Fruit fly (Drosophila melanogaster) whole organism, embryonic: ENCODE results near the gene CG7579.

ENCODE experiments used
- Antp ChIP-seq: fragments of 200-800 bp; sonication (Bioruptor generic); optimal IDR thresholded peaks from 3 replicates; lab custom pipeline; 2016; ENCODE audit warnings: missing biosample characterization, missing genetic modification characterization
- CG10267 ChIP-seq: fragments of 200-800 bp; sonication (Bioruptor generic); optimal IDR thresholded peaks from 2 replicates; lab custom pipeline; 2018; ENCODE audit warnings: missing biosample characterization, mild to moderate bottlenecking, missing genetic modification characterization, moderate library complexity
- CG10959 ChIP-seq: fragments of 200-800 bp; sonication (Bioruptor generic); IDR thresholded peaks from 2 replicates; pipeline ENCODE4 v1.3.6; 2022; ENCODE audit warnings: missing biosample characterization, missing genetic modification characterization
- CG10979 ChIP-seq: fragments of 200-800 bp; sonication (Bioruptor generic); optimal IDR thresholded peaks from 2 replicates; lab custom pipeline; 2018; ENCODE audit warnings: missing biosample characterization, mild to moderate bottlenecking, missing genetic modification characterization, moderate library complexity
- CG11695 ChIP-seq: fragments of 200-800 bp; sonication (Bioruptor generic); IDR thresholded peaks from 3 replicates; pipeline ENCODE4 v1.3.6; 2022; ENCODE audit warnings: missing biosample characterization, missing genetic modification characterization
- CG12155 ChIP-seq: fragments of 200-800 bp; sonication (Bioruptor generic); optimal IDR thresholded peaks from 3 replicates; lab custom pipeline; 2016; ENCODE audit warnings: missing biosample characterization, missing genetic modification characterization
- CG14441 ChIP-seq: fragments of 200-800 bp; sonication (Bioruptor generic); IDR thresholded peaks from 2 replicates; pipeline ENCODE4 v1.3.6; 2022; ENCODE audit warnings: missing biosample characterization, missing genetic modification characterization
- CG14965 ChIP-seq: fragments of 200-800 bp; sonication (Bioruptor generic); optimal IDR thresholded peaks from 2 replicates; lab custom pipeline; 2016; ENCODE audit warnings: missing biosample characterization, missing genetic modification characterization, borderline replicate concordance
- CG17612 ChIP-seq: fragments of 200-800 bp; sonication (Bioruptor generic); IDR thresholded peaks from 2 replicates; pipeline ENCODE4 v1.3.6; 2022; ENCODE audit warnings: missing biosample characterization, missing genetic modification characterization
- CG18619 ChIP-seq: fragments of 200-800 bp; sonication (Bioruptor generic); optimal IDR thresholded peaks from 3 replicates; lab custom pipeline; 2017; ENCODE audit warnings: missing biosample characterization, mild to moderate bottlenecking, missing genetic modification characterization
- CG18764 ChIP-seq: fragments of 200-800 bp; sonication (Bioruptor generic); optimal IDR thresholded peaks from 3 replicates; lab custom pipeline; 2016; ENCODE audit warnings: missing biosample characterization, missing genetic modification characterization
- CG30403 ChIP-seq: fragments of 200-800 bp; sonication (Bioruptor generic); optimal IDR thresholded peaks from 3 replicates; lab custom pipeline; 2016; ENCODE audit warnings: missing biosample characterization, missing genetic modification characterization
- CG3065 ChIP-seq: fragments of 200-800 bp; sonication (Bioruptor generic); optimal IDR thresholded peaks from 2 replicates; lab custom pipeline; 2016; ENCODE audit warnings: missing biosample characterization, missing genetic modification characterization
- CG31224 ChIP-seq: fragments of 200-800 bp; sonication (Bioruptor generic); IDR thresholded peaks from 2 replicates; pipeline ENCODE4 v1.3.6; 2022; ENCODE audit warnings: missing biosample characterization, missing genetic modification characterization
- CG31365 ChIP-seq: fragments of 200-800 bp; sonication (Bioruptor generic); optimal IDR thresholded peaks from 2 replicates; lab custom pipeline; 2018; ENCODE audit warnings: missing biosample characterization, mild to moderate bottlenecking, missing genetic modification characterization
- CG31441 ChIP-seq: fragments of 200-800 bp; sonication (Bioruptor generic); IDR thresholded peaks from 2 replicates; pipeline ENCODE4 v1.3.6; 2022; ENCODE audit warnings: missing biosample characterization, missing genetic modification characterization
- CG33213 ChIP-seq: fragments of 200-800 bp; sonication (Bioruptor generic); optimal IDR thresholded peaks from 3 replicates; lab custom pipeline; 2016; ENCODE audit warnings: missing biosample characterization, missing genetic modification characterization
- CG3726 ChIP-seq: fragments of 200-800 bp; sonication (Bioruptor generic); IDR thresholded peaks from 3 replicates; pipeline ENCODE4, ENCODE4 v1.3.6; 2022; ENCODE audit warnings: missing biosample characterization, missing genetic modification characterization
- CG6689 ChIP-seq: fragments of 200-800 bp; sonication (Bioruptor generic); IDR thresholded peaks from 2 replicates; pipeline ENCODE4 v1.3.6; 2022; ENCODE audit warnings: missing biosample characterization, missing genetic modification characterization
- CkIIα-i1 ChIP-seq: fragments of 200-800 bp; sonication (Bioruptor generic); IDR thresholded peaks from 2 replicates; pipeline ENCODE4 v1.3.6; 2022; ENCODE audit warnings: missing biosample characterization, missing genetic modification characterization
- Dek ChIP-seq: fragments of 200-800 bp; sonication (Bioruptor generic); optimal IDR thresholded peaks from 3 replicates; lab custom pipeline; 2019; ENCODE audit warnings: missing biosample characterization, mild to moderate bottlenecking, missing genetic modification characterization, moderate library complexity
- Dfd ChIP-seq, 2 experiments: fragments of >200 bp; optimal IDR thresholded peaks; 2 replicates each; lab custom pipeline; 2017; ENCODE audit warnings: missing biosample characterization in 2 of 2, missing genetic modification characterization in 2 of 2
- Dip2 ChIP-seq: fragments of 200-800 bp; sonication (Bioruptor generic); IDR thresholded peaks from 2 replicates; pipeline ENCODE4 v1.3.6; 2022; ENCODE audit warnings: missing biosample characterization, missing genetic modification characterization
- E2f1 ChIP-seq: fragments of 200-800 bp; sonication (Bioruptor generic); IDR thresholded peaks from 2 replicates; pipeline ENCODE4 v1.3.6; 2022; ENCODE audit warnings: missing biosample characterization, missing genetic modification characterization
- GATAe ChIP-seq: fragments of 200-800 bp; sonication (Bioruptor generic); conservative IDR thresholded peaks from 2 replicates; pipeline ENCODE4 v1.3.6; 2022; ENCODE audit warnings: missing biosample characterization, missing genetic modification characterization
- H2.0 ChIP-seq: fragments of 200-800 bp; sonication (Bioruptor generic); IDR thresholded peaks from 2 replicates; pipeline ENCODE4 v1.3.6; 2022; ENCODE audit warnings: missing biosample characterization, missing genetic modification characterization
- HLH4C ChIP-seq: fragments of 200-800 bp; sonication (Bioruptor generic); IDR thresholded peaks from 3 replicates; pipeline ENCODE4 v1.3.6; 2022; ENCODE audit warnings: missing biosample characterization, missing genetic modification characterization; ENCODE audit not compliant: partially characterized antibody
- Hey ChIP-seq: fragments of 200-800 bp; sonication (Bioruptor generic); optimal IDR thresholded peaks from 3 replicates; lab custom pipeline; 2018; ENCODE audit warnings: missing biosample characterization, mild to moderate bottlenecking, missing genetic modification characterization
- Hr78 ChIP-seq, 2 experiments: fragments of 200-800 bp in 1 of 2; fragments of >200 bp in 1 of 2; sonication (Bioruptor generic) in 1 of 2; optimal IDR thresholded peaks; 2 replicates each; lab custom pipeline; 2017 to 2019; ENCODE audit warnings: missing biosample characterization in 2 of 2, missing genetic modification characterization in 2 of 2, mild to moderate bottlenecking in 1 of 2, moderate library complexity in 1 of 2
- Mad ChIP-seq: fragments of 200-800 bp; sonication (Bioruptor generic); optimal IDR thresholded peaks from 2 replicates; lab custom pipeline; 2016; ENCODE audit warnings: missing biosample characterization, missing genetic modification characterization
- Meics ChIP-seq: fragments of 200-800 bp; sonication (Bioruptor generic); optimal IDR thresholded peaks from 2 replicates; lab custom pipeline; 2017; ENCODE audit warnings: missing biosample characterization, mild to moderate bottlenecking, missing genetic modification characterization
- NC2β ChIP-seq: fragments of 200-800 bp; sonication (Bioruptor generic); optimal IDR thresholded peaks from 2 replicates; lab custom pipeline; 2016; ENCODE audit warnings: missing biosample characterization, missing genetic modification characterization
- Poxn ChIP-seq: fragments of 200-800 bp; sonication (Bioruptor generic); IDR thresholded peaks from 2 replicates; pipeline ENCODE4 v1.3.6; 2022; ENCODE audit warnings: missing biosample characterization, missing genetic modification characterization
- Spps ChIP-seq: fragments of 200-800 bp; sonication (Bioruptor generic); optimal IDR thresholded peaks from 2 replicates; lab custom pipeline; 2018; ENCODE audit warnings: missing biosample characterization, mild to moderate bottlenecking, missing genetic modification characterization
- Sry-β ChIP-seq: fragments of 200-800 bp; sonication (Bioruptor generic); optimal IDR thresholded peaks from 2 replicates; lab custom pipeline; 2018; ENCODE audit warnings: missing biosample characterization, mild to moderate bottlenecking, missing genetic modification characterization, moderate library complexity
- Sry-δ ChIP-seq: fragments of 200-800 bp; sonication (Bioruptor generic); optimal IDR thresholded peaks from 2 replicates; lab custom pipeline; 2016; ENCODE audit warnings: missing biosample characterization, missing genetic modification characterization
- Stat92E ChIP-seq, 3 experiments: fragments of >200 bp in 2 of 3; fragments of 200-800 bp in 1 of 3; sonication (Bioruptor generic) in 1 of 3; optimal IDR thresholded peaks; 2 replicates each; lab custom pipeline; 2017 to 2019; ENCODE audit warnings: missing biosample characterization in 3 of 3, missing genetic modification characterization in 3 of 3, mild to moderate bottlenecking in 1 of 3, moderate library complexity in 1 of 3
- az2 ChIP-seq: fragments of 200-800 bp; sonication (Bioruptor generic); optimal IDR thresholded peaks from 3 replicates; lab custom pipeline; 2016; ENCODE audit warnings: missing biosample characterization, missing genetic modification characterization
- ems ChIP-seq: fragments of 200-800 bp; sonication (Bioruptor generic); optimal IDR thresholded peaks from 3 replicates; lab custom pipeline; 2016; ENCODE audit warnings: missing biosample characterization, missing genetic modification characterization
- fd64A ChIP-seq: fragments of 200-800 bp; sonication (Bioruptor generic); optimal IDR thresholded peaks from 3 replicates; lab custom pipeline; 2018; ENCODE audit warnings: missing biosample characterization, mild to moderate bottlenecking, missing genetic modification characterization
- fru ChIP-seq: fragments of >200 bp; optimal IDR thresholded peaks from 2 replicates; lab custom pipeline; 2017
- ham ChIP-seq: fragments of 200-800 bp; sonication (Bioruptor generic); IDR thresholded peaks from 2 replicates; pipeline ENCODE4 v1.3.6; 2022; ENCODE audit warnings: missing biosample characterization, missing genetic modification characterization
- kah ChIP-seq: fragments of 200-800 bp; sonication (Bioruptor generic); optimal IDR thresholded peaks from 2 replicates; lab custom pipeline; 2018; ENCODE audit warnings: missing biosample characterization, mild to moderate bottlenecking, missing genetic modification characterization
- kni ChIP-seq: fragments of 200-800 bp; sonication (Bioruptor generic); optimal IDR thresholded peaks from 3 replicates; lab custom pipeline; 2017; ENCODE audit warnings: mild to moderate bottlenecking, missing biosample characterization, missing genetic modification reagents, missing genetic modification characterization
- lab ChIP-seq: fragments of 200-800 bp; sonication (Bioruptor generic); optimal IDR thresholded peaks from 3 replicates; lab custom pipeline; 2017; ENCODE audit warnings: missing biosample characterization, missing genetic modification characterization, mild to moderate bottlenecking, moderate library complexity, missing genetic modification reagents
- shn ChIP-seq: fragments of 200-800 bp; sonication (Bioruptor generic); optimal IDR thresholded peaks from 3 replicates; lab custom pipeline; 2016; ENCODE audit warnings: missing biosample characterization, missing genetic modification characterization
- slbo ChIP-seq: fragments of 200-800 bp; sonication (Bioruptor generic); IDR thresholded peaks from 2 replicates; pipeline ENCODE4 v1.3.6; 2022; ENCODE audit warnings: missing biosample characterization, missing genetic modification characterization
- toy ChIP-seq: fragments of 200-800 bp; sonication (Bioruptor generic); IDR thresholded peaks from 2 replicates; pipeline ENCODE4 v1.3.6; 2022; ENCODE audit warnings: missing biosample characterization, missing genetic modification characterization
- trh ChIP-seq: fragments of 200-800 bp; sonication (Bioruptor generic); optimal IDR thresholded peaks from 2 replicates; lab custom pipeline; 2016; ENCODE audit warnings: missing biosample characterization, missing genetic modification characterization
- ttk ChIP-seq: fragments of 200-800 bp; sonication (Bioruptor generic); IDR thresholded peaks from 2 replicates; pipeline ENCODE4 v2.1.2; 2022; ENCODE audit warnings: missing biosample characterization, missing genetic modification characterization
- tx ChIP-seq: fragments of 200-800 bp; sonication (Bioruptor generic); optimal IDR thresholded peaks from 2 replicates; lab custom pipeline; 2016; ENCODE audit warnings: missing biosample characterization, missing genetic modification characterization
- unc-4 ChIP-seq: fragments of 200-800 bp; sonication (Bioruptor generic); IDR thresholded peaks from 2 replicates; pipeline ENCODE4 v1.3.6; 2022; ENCODE audit warnings: missing biosample characterization, missing genetic modification characterization; ENCODE audit not compliant: partially characterized antibody
- unpg ChIP-seq: fragments of 200-800 bp; sonication (Bioruptor generic); optimal IDR thresholded peaks from 3 replicates; lab custom pipeline; 2018; ENCODE audit warnings: missing biosample characterization, mild to moderate bottlenecking, missing genetic modification characterization, moderate library complexity

Gene CG7579

dm6 chr3L:15672800-15673199, 10.4 kb downstream of the CG7579 start (continued):
- no peak for TF ChIP-seq CG3065 (GFP tag; lab: Kevin White, UChicago)
- TF ChIP-seq lab (GFP tag; lab: Kevin White, UChicago), result no peak
- no peak for TF ChIP-seq trh (GFP tag; lab: Kevin White, UChicago)
- TF ChIP-seq Sry-δ, result no peak
- TF ChIP-seq fru (lab: Kevin White, UChicago), result no peak
- no peak for TF ChIP-seq kah (GFP tag; lab: Kevin White, UChicago)
- TF ChIP-seq Poxn, result no peak
- no peak for TF ChIP-seq H2.0 (GFP tag; lab: Robert Waterston, UW)
- no peak for TF ChIP-seq ttk (GFP tag; lab: Robert Waterston, UW)
- TF ChIP-seq GATAe (GFP tag; lab: Robert Waterston, UW), result no peak
- no peak for TF ChIP-seq CG18619 (GFP tag; lab: Kevin White, UChicago)
- TF ChIP-seq CG31441 (GFP tag; lab: Robert Waterston, UW), result peak; percentile 58
- no peak for TF ChIP-seq CG12155 (GFP tag; lab: Kevin White, UChicago)
- no peak for TF ChIP-seq Mad (GFP tag; lab: Kevin White, UChicago)
- TF ChIP-seq CG18764 (GFP tag; lab: Kevin White, UChicago), result no peak
- TF ChIP-seq CkIIα-i1 (GFP tag; lab: Robert Waterston, UW), result no peak
- TF ChIP-seq Hr78 (GFP tag; optimal IDR thresholded peaks at IDR 0.05; lab: Kevin White, UChicago), result no peak
- no peak for TF ChIP-seq Dip2 (GFP tag; lab: Robert Waterston, UW)
- peak; percentile 31 for TF ChIP-seq Spps (tag; lab: Kevin White, UChicago)
- TF ChIP-seq slbo (GFP tag; lab: Robert Waterston, UW), result no peak
- TF ChIP-seq CG30403, result peak; percentile 14
- no peak for TF ChIP-seq Antp
- TF ChIP-seq CG6689 (GFP tag; lab: Robert Waterston, UW), result no peak
- TF ChIP-seq kni (GFP tag; lab: Kevin White, UChicago), result no peak
- no peak for TF ChIP-seq CG14965 (GFP tag; lab: Kevin White, UChicago)
- no peak for TF ChIP-seq CG17612
- no peak for TF ChIP-seq toy
- TF ChIP-seq CG14441 (GFP tag; lab: Robert Waterston, UW), result no peak
- no peak for TF ChIP-seq Dek
- no peak for TF ChIP-seq CG31224
- TF ChIP-seq Dfd (GFP tag; optimal IDR thresholded peaks at IDR 0.05; lab: Kevin White, UChicago), result no peak
- no peak for TF ChIP-seq CG31365 (tag; lab: Kevin White, UChicago)
- no peak for TF ChIP-seq NC2β (GFP tag; lab: Kevin White, UChicago)
- no peak for TF ChIP-seq Stat92E (GFP tag; optimal IDR thresholded peaks at IDR 0.05; lab: Kevin White, UChicago)
- peak; percentile 69 for TF ChIP-seq CG10979 (tag; lab: Kevin White, UChicago)
- TF ChIP-seq Meics (GFP tag; lab: Kevin White, UChicago), result no peak
- TF ChIP-seq CG11695 (GFP tag; lab: Robert Waterston, UW), result no peak
- TF ChIP-seq E2f1 (GFP tag; lab: Robert Waterston, UW), result no peak
- TF ChIP-seq unc-4, result no peak
- peak; percentile 46; the same call in 1 of the 2 replicates for TF ChIP-seq CG10959
- TF ChIP-seq az2, result peak; percentile 43
- no peak for TF ChIP-seq fd64A
- TF ChIP-seq Hey (tag; lab: Kevin White, UChicago), result no peak
- TF ChIP-seq ham (GFP tag; lab: Robert Waterston, UW), result no peak
- no peak for TF ChIP-seq HLH4C (GFP tag; lab: Robert Waterston, UW)
- TF ChIP-seq ems (GFP tag; lab: Kevin White, UChicago), result no peak
- no peak for TF ChIP-seq Sry-β (GFP tag; lab: Kevin White, UChicago)
- TF ChIP-seq shn, result no peak
- TF ChIP-seq tx (GFP tag; lab: Kevin White, UChicago), result no peak
- no peak for TF ChIP-seq CG3726 (GFP tag; lab: Robert Waterston, UW)
- no peak for TF ChIP-seq CG33213 (GFP tag; lab: Kevin White, UChicago)
- TF ChIP-seq CG10267 (tag; lab: Kevin White, UChicago), result peak; percentile 57
- peak; percentile 51 for TF ChIP-seq unpg (GFP tag; lab: Kevin White, UChicago)
